Fruit fly (Drosophila melanogaster): ENCODE data around the gene Rac1.

Gene Rac1

dm6 chr3L:1302234-1302949 lies at the start of gene Rac1, which contains the start of gene Acat2:
Rac1 (minus strand) TSS chr3L:1302683.
Acat2 (plus strand) TSS chr3L:1302944.
- TF ChIP-seq Myc (optimal IDR thresholded peaks at IDR 0.05) = peak; percentile 32
- no peak for TF ChIP-seq Mio (GFP tag; optimal IDR thresholded peaks at IDR 0.05)
- no peak for TF ChIP-seq h (GFP tag; optimal IDR thresholded peaks at IDR 0.05)
- TF ChIP-seq Rel (GFP tag; optimal IDR thresholded peaks at IDR 0.05) = no peak
- TF ChIP-seq Rel (tag; optimal IDR thresholded peaks at IDR 0.05) = peak; percentile 36
- no peak for TF ChIP-seq Dfd (GFP tag; optimal IDR thresholded peaks at IDR 0.05)
- TF ChIP-seq sv (GFP tag; optimal IDR thresholded peaks at IDR 0.05) = peak; percentile 4

- peak; percentile 1 for TF ChIP-seq Jra (GFP tag; optimal IDR thresholded peaks at IDR 0.05)
- TF ChIP-seq CG9705 (GFP tag; optimal IDR thresholded peaks at IDR 0.05) = no peak
- TF ChIP-seq N (GFP tag; optimal IDR thresholded peaks at IDR 0.05) = no peak
- TF ChIP-seq tai (GFP tag; optimal IDR thresholded peaks at IDR 0.05) = no peak
- peak; percentile 12 for TF ChIP-seq psq (GFP tag; optimal IDR thresholded peaks at IDR 0.05)
- peak; percentile 46 for TF ChIP-seq h (GFP tag; optimal IDR thresholded peaks at IDR 0.05)
- TF ChIP-seq rgr (GFP tag; optimal IDR thresholded peaks at IDR 0.05) = peak; percentile 46
- TF ChIP-seq dl (GFP tag; optimal IDR thresholded peaks at IDR 0.05; ENCODE audit: insufficient read depth in 1 of 2, partially characterized antibody in 2 of 2) = no peak
- peak; percentile 56 for TF ChIP-seq Myc (optimal IDR thresholded peaks at IDR 0.05)
- peak; percentile 20 for TF ChIP-seq OdsH (GFP tag; optimal IDR thresholded peaks at IDR 0.05)
- no peak for TF ChIP-seq Vsx2 (GFP tag; optimal IDR thresholded peaks at IDR 0.05; ENCODE audit: partially characterized antibody)
- no peak for TF ChIP-seq usp (GFP tag; optimal IDR thresholded peaks at IDR 0.05)
- TF ChIP-seq foxo (GFP tag; optimal IDR thresholded peaks at IDR 0.05) = peak in 1 of 2 experiments; percentile 45
- no peak for TF ChIP-seq jim (GFP tag; optimal IDR thresholded peaks at IDR 0.05)
- TF ChIP-seq ey (GFP tag; optimal IDR thresholded peaks at IDR 0.05) = peak; percentile 7
- TF ChIP-seq fru (GFP tag; optimal IDR thresholded peaks at IDR 0.05) = peak; percentile 24
- TF ChIP-seq dsf (GFP tag; optimal IDR thresholded peaks at IDR 0.05; ENCODE audit: borderline replicate concordance) = no peak
- peak; percentile 5 for TF ChIP-seq HLH106 (tag; optimal IDR thresholded peaks at IDR 0.05)
- peak; percentile 8 for TF ChIP-seq br (GFP tag; optimal IDR thresholded peaks at IDR 0.05)
- TF ChIP-seq sv (GFP tag; optimal IDR thresholded peaks at IDR 0.05) = peak; percentile 14
- no peak for TF ChIP-seq GATAd (GFP tag; optimal IDR thresholded peaks at IDR 0.05)
- TF ChIP-seq woc (GFP tag; optimal IDR thresholded peaks at IDR 0.05) = peak; percentile 11
- no peak for TF ChIP-seq Mio (GFP tag; optimal IDR thresholded peaks at IDR 0.05)
- peak; percentile 2 for TF ChIP-seq CG32264 (GFP tag; optimal IDR thresholded peaks at IDR 0.05)
- peak; percentile 25 for TF ChIP-seq brk (GFP tag; optimal IDR thresholded peaks at IDR 0.05)
- no peak for TF ChIP-seq CrebA (GFP tag; optimal IDR thresholded peaks at IDR 0.05; ENCODE audit: borderline replicate concordance)
These were observed 49.6 kb upstream of the Rac1 start for dm6 chr3L:1352065-1352464.

dm6 chr3L:1350924-1351215 lies 48.4 kb upstream of the Rac1 start, which contains the start of gene CG9166:
CG9166 (plus strand) TSS chr3L:1351116.
- TF ChIP-seq Hr78 (GFP tag; optimal IDR thresholded peaks at IDR 0.05) (no peak), dmrt93B (GFP tag; optimal IDR thresholded peaks at IDR 0.05) (no peak), N (GFP tag; optimal IDR thresholded peaks at IDR 0.05) (no peak), Abd-B (GFP tag; optimal IDR thresholded peaks at IDR 0.05) (no peak), dl (GFP tag; optimal IDR thresholded peaks at IDR 0.05; ENCODE audit: insufficient read depth in 1 of 2, partially characterized antibody in 2 of 2) (no peak), pan (optimal IDR thresholded peaks at IDR 0.05) (no peak), Dfd (GFP tag; optimal IDR thresholded peaks at IDR 0.05) (no peak), Rel (GFP tag; optimal IDR thresholded peaks at IDR 0.05) (no peak), Rel (tag; optimal IDR thresholded peaks at IDR 0.05) (no peak), CG32264 (GFP tag; optimal IDR thresholded peaks at IDR 0.05) (no peak), woc (GFP tag; optimal IDR thresholded peaks at IDR 0.05) (no peak), Hnf4 (GFP tag; optimal IDR thresholded peaks at IDR 0.05) (no peak), jim (GFP tag; optimal IDR thresholded peaks at IDR 0.05) (no peak), lola (GFP tag; optimal IDR thresholded peaks at IDR 0.05) (no peak), Jra (GFP tag; optimal IDR thresholded peaks at IDR 0.05) (no peak), h (GFP tag; optimal IDR thresholded peaks at IDR 0.05) (no peak), sv (GFP tag; optimal IDR thresholded peaks at IDR 0.05) (no peak), psq (GFP tag; optimal IDR thresholded peaks at IDR 0.05) (no peak), ey (GFP tag; optimal IDR thresholded peaks at IDR 0.05) (no peak), CrebA (GFP tag; optimal IDR thresholded peaks at IDR 0.05; ENCODE audit: borderline replicate concordance) (no peak), Hr83 (GFP tag; optimal IDR thresholded peaks at IDR 0.05; ENCODE audit: poor library complexity, severe bottlenecking) (no peak)

All from whole organism, wandering third instar larva.